Worm (Caenorhabditis elegans): ENCODE results near the gene spp-2.

DNA sequence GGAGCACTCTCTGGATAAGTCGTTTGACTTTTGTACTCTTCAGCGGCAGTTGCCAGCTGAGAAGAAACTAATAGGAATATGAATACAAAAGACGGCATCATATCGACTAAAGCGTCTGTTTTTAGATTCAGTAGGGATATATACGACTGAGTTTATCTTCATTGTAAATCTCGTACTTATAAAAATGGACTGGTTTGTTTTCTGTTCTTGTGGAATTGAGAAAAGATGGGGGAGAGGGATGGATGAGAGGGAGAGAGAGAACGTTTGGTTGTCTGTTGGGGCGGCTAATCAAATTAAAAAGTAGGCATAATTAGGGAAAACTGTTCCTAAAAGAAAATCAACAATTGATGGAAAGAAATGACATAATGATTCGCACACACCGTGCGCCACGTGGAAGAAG, 47.2 kb downstream of the spp-2 start, which contains the start of gene grd-7:
- TF ChIP-seq nhr-237 (tag; optimal IDR thresholded peaks at IDR 0.05) (no peak), nhr-11 (tag; optimal IDR thresholded peaks at IDR 0.05) (no peak), nhr-12 (tag; optimal IDR thresholded peaks at IDR 0.05) (no peak), ceh-82 (tag; optimal IDR thresholded peaks at IDR 0.05) (no peak)
